Worm (Caenorhabditis elegans): ENCODE data around the gene F23D12.1.

DNA sequence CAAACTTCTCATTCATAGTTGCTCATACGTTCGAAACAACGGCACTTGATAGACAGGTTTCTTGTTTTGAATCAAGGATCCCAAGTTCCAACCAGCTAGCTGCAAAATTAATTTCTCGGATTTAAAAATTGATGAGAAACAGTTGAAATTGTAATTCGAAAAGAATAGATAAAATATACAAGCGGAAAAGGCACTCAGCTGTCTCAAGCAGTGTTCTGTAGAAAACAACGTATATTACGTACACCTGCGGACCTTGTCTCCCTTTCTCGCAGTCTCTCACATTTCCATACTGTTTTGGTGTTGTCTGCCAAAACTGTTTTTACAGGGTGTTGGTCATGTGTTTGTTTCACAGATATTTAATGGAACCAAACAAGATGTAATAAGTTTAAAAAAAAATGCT lies 12.3 kb downstream of the F23D12.1 start, which contains the start of gene F23D12.10:
- no peak for TF ChIP-seq R02D3.7 (tag; optimal IDR thresholded peaks at IDR 0.05)
- TF ChIP-seq ama-1 (optimal IDR thresholded peaks at IDR 0.05): no peak
- TF ChIP-seq fos-1 (tag; optimal IDR thresholded peaks at IDR 0.05): no peak
- no peak for TF ChIP-seq lin-39 (tag; optimal IDR thresholded peaks at IDR 0.05)
- TF ChIP-seq nhr-77 (tag; optimal IDR thresholded peaks at IDR 0.05): no peak
- TF ChIP-seq egl-27 (tag; optimal IDR thresholded peaks at IDR 0.05): no peak

Measured in whole organism, L3 larva.